Worm (Caenorhabditis elegans): ENCODE measurements around the gene cyp-14A4.

The cyp-14A4 gene

ce11 chrX:13251914-13252434, 32.0 kb downstream of the cyp-14A4 start, which contains the start of gene nhr-32:
Gene nhr-32 (plus strand): TSS chrX:13251964.
- TF ChIP-seq lin-32 (GFP tag; optimal IDR thresholded peaks at IDR 0.05) (no peak), sem-2 (GFP tag; optimal IDR thresholded peaks at IDR 0.05) (no peak), zip-8 (tag; optimal IDR thresholded peaks at IDR 0.05) (no peak), bed-3 (GFP tag; optimal IDR thresholded peaks at IDR 0.05) (no peak), snpc-4 (tag; optimal IDR thresholded peaks at IDR 0.05) (no peak), nhr-237 (tag; optimal IDR thresholded peaks at IDR 0.05) (no peak), unc-39 (tag; optimal IDR thresholded peaks at IDR 0.05) (no peak)

ce11 chrX:13251354-13251843, 32.6 kb downstream of the cyp-14A4 start:
- TF ChIP-seq unc-120 (tag; optimal IDR thresholded peaks at IDR 0.05; ENCODE audit: poor library complexity, severe bottlenecking) (peak; percentile 76), mab-5 (tag; optimal IDR thresholded peaks at IDR 0.05) (no peak), cnd-1 (tag; optimal IDR thresholded peaks at IDR 0.05) (no peak), ceh-43 (GFP tag; optimal IDR thresholded peaks at IDR 0.05) (peak; percentile 7), blmp-1 (tag; optimal IDR thresholded peaks at IDR 0.05) (no peak), sem-2 (GFP tag; optimal IDR thresholded peaks at IDR 0.05) (no peak), lsy-2 (tag; optimal IDR thresholded peaks at IDR 0.05) (no peak), tbx-8 (GFP tag; optimal IDR thresholded peaks at IDR 0.05) (no peak), sptf-1 (tag; optimal IDR thresholded peaks at IDR 0.05) (peak; percentile 22), drap-1 (GFP tag; optimal IDR thresholded peaks at IDR 0.05) (peak; percentile 3), bed-3 (GFP tag; optimal IDR thresholded peaks at IDR 0.05) (no peak), elt-3 (tag; optimal IDR thresholded peaks at IDR 0.05) (no peak), mep-1 (tag; optimal IDR thresholded peaks at IDR 0.05) (peak; percentile 85), nhr-237 (tag; optimal IDR thresholded peaks at IDR 0.05) (peak; percentile 29), ces-1 (GFP tag; optimal IDR thresholded peaks at IDR 0.05) (peak; percentile 86), ztf-11 (tag; optimal IDR thresholded peaks at IDR 0.05) (no peak), elt-1 (tag; optimal IDR thresholded peaks at IDR 0.05; ENCODE audit: borderline replicate concordance, insufficient read depth) (peak; percentile 76), unc-62 (GFP tag; optimal IDR thresholded peaks at IDR 0.05) (peak; percentile 81), lin-32 (GFP tag; optimal IDR thresholded peaks at IDR 0.05) (no peak), zip-8 (tag; optimal IDR thresholded peaks at IDR 0.05) (no peak), snpc-4 (tag; optimal IDR thresholded peaks at IDR 0.05) (no peak), nhr-28 (tag; optimal IDR thresholded peaks at IDR 0.05) (no peak), nhr-76 (tag; optimal IDR thresholded peaks at IDR 0.05) (no peak), unc-39 (tag; optimal IDR thresholded peaks at IDR 0.05) (no peak), pha-4 (tag; optimal IDR thresholded peaks at IDR 0.05) (peak; percentile 72), M03D4.4 (tag; optimal IDR thresholded peaks at IDR 0.05) (no peak), hlh-1 (tag; optimal IDR thresholded peaks at IDR 0.05) (peak; percentile 94), nhr-12 (tag; optimal IDR thresholded peaks at IDR 0.05) (no peak), ham-2 (GFP tag; optimal IDR thresholded peaks at IDR 0.05) (peak; percentile 43), mls-2 (tag; optimal IDR thresholded peaks at IDR 0.05) (peak; percentile 64), lin-13 (tag; optimal IDR thresholded peaks at IDR 0.05) (peak; percentile 41), ceh-39 (tag; optimal IDR thresholded peaks at IDR 0.05) (no peak), ceh-83 (GFP tag; optimal IDR thresholded peaks at IDR 0.05) (no peak), flh-1 (GFP tag; optimal IDR thresholded peaks at IDR 0.05) (no peak), nhr-2 (tag; optimal IDR thresholded peaks at IDR 0.05) (peak; percentile 63)

- no peak for TF ChIP-seq unc-120 (tag; optimal IDR thresholded peaks at IDR 0.05; ENCODE audit: poor library complexity, severe bottlenecking)
- TF ChIP-seq drap-1 (GFP tag; optimal IDR thresholded peaks at IDR 0.05): no peak
- no peak for TF ChIP-seq ces-1 (GFP tag; optimal IDR thresholded peaks at IDR 0.05)
- TF ChIP-seq mls-2 (tag; optimal IDR thresholded peaks at IDR 0.05): no peak
- TF ChIP-seq nhr-2 (tag; optimal IDR thresholded peaks at IDR 0.05): no peak
- no peak for TF ChIP-seq sptf-1 (tag; optimal IDR thresholded peaks at IDR 0.05)
- TF ChIP-seq ham-2 (GFP tag; optimal IDR thresholded peaks at IDR 0.05): no peak
- no peak for TF ChIP-seq nhr-28 (tag; optimal IDR thresholded peaks at IDR 0.05)
- TF ChIP-seq flh-1 (GFP tag; optimal IDR thresholded peaks at IDR 0.05): no peak
- TF ChIP-seq nhr-237 (tag; optimal IDR thresholded peaks at IDR 0.05): no peak
- no peak for TF ChIP-seq tbx-8 (GFP tag; optimal IDR thresholded peaks at IDR 0.05)
- no peak for TF ChIP-seq snpc-4 (tag; optimal IDR thresholded peaks at IDR 0.05)
- TF ChIP-seq cnd-1 (tag; optimal IDR thresholded peaks at IDR 0.05): no peak
These were observed 33.8 kb downstream of the cyp-14A4 start for ce11 chrX:13250163-13250562.
